Worm (Caenorhabditis elegans) whole organism, L1 larva: Measurements from ENCODE around the gene mob-4.

Experiments used
- C34B4.2 ChIP-seq: sonication (generic microtip); optimal IDR thresholded peaks from 2 replicates; lab custom pipeline; 2017; ENCODE audit warnings: mild to moderate bottlenecking, missing genetic modification characterization, missing compliant biosample characterization
- F16B12.6 ChIP-seq: fragments of 150-350 bp; optimal IDR thresholded peaks from 2 replicates; lab custom pipeline; 2014; ENCODE audit warnings: missing biosample characterization, missing genetic modification characterization
- Y116A8C.19 ChIP-seq: sonication (generic microtip); optimal IDR thresholded peaks from 2 replicates; lab custom pipeline; 2016; ENCODE audit warnings: missing compliant biosample characterization, missing genetic modification characterization, borderline replicate concordance
- aha-1 ChIP-seq: fragments of 150-350 bp; optimal IDR thresholded peaks from 2 replicates; lab custom pipeline; 2014; ENCODE audit warnings: missing biosample characterization, missing genetic modification characterization
- aly-2 ChIP-seq: fragments of 150-350 bp; optimal IDR thresholded peaks from 2 replicates; lab custom pipeline; 2014; ENCODE audit warnings: missing biosample characterization, missing genetic modification characterization
- ama-1 ChIP-seq: fragments of 150-350 bp; optimal IDR thresholded peaks from 2 replicates; lab custom pipeline; 2014
- ceh-8 ChIP-seq: fragments of 200-800 bp; sonication (Bioruptor generic); optimal IDR thresholded peaks from 2 replicates; lab custom pipeline; 2018; ENCODE audit warnings: mild to moderate bottlenecking, missing genetic modification characterization, moderate library complexity, missing compliant biosample characterization
- ceh-82 ChIP-seq, 3 experiments: fragments of 150-350 bp in 1 of 3; sonication (generic microtip) in 2 of 3; optimal IDR thresholded peaks; 2 replicates each; lab custom pipeline; 2014 to 2017; ENCODE audit warnings: missing biosample characterization in 3 of 3, missing genetic modification characterization in 3 of 3
- ceh-88 ChIP-seq: fragments of 200-800 bp; sonication (Bioruptor generic); IDR thresholded peaks from 2 replicates; pipeline ENCODE4 v1.3.6; 2022; ENCODE audit warnings: missing genetic modification characterization, missing compliant biosample characterization
- ceh-90 ChIP-seq: sonication (generic microtip); optimal IDR thresholded peaks from 2 replicates; lab custom pipeline; 2016; ENCODE audit warnings: missing genetic modification characterization, missing compliant biosample characterization
- ces-1 ChIP-seq: fragments of 150-350 bp; optimal IDR thresholded peaks from 2 replicates; lab custom pipeline; 2014; ENCODE audit warnings: missing biosample characterization, missing genetic modification reagents, missing genetic modification characterization
- dpl-1 ChIP-seq, 3 experiments: fragments of 150-350 bp in 2 of 3; sonication (generic microtip) in 1 of 3; optimal IDR thresholded peaks; 2 replicates each; lab custom pipeline; 2014 to 2017; ENCODE audit warnings: missing biosample characterization in 3 of 3, missing genetic modification characterization in 3 of 3, missing genetic modification reagents in 3 of 3
- dsc-1 ChIP-seq: sonication (generic microtip); optimal IDR thresholded peaks from 2 replicates; lab custom pipeline; 2016; ENCODE audit warnings: mild to moderate bottlenecking, missing genetic modification characterization, missing compliant biosample characterization
- egl-27 ChIP-seq, 2 experiments: fragments of 150-350 bp in 1 of 2; sonication (generic microtip); optimal IDR thresholded peaks; 3 replicates each; lab custom pipeline; 2017 to 2018; ENCODE audit warnings: missing biosample characterization in 2 of 2, missing genetic modification characterization in 2 of 2, missing genetic modification reagents in 2 of 2
- elt-2 ChIP-seq: sonication (generic microtip); optimal IDR thresholded peaks from 2 replicates; lab custom pipeline; 2016; ENCODE audit warnings: missing genetic modification characterization, mild to moderate bottlenecking, inconsistent platforms, missing compliant biosample characterization, missing genetic modification reagents
- elt-3 ChIP-seq, 6 experiments: fragments of 150-350 bp in 1 of 6; sonication (generic microtip); optimal IDR thresholded peaks; 2 replicates each; lab custom pipeline; 2017 to 2018; ENCODE audit warnings: missing biosample characterization in 6 of 6, missing genetic modification characterization in 6 of 6, inconsistent platforms in 1 of 6
- ets-5 ChIP-seq: fragments of 200-800 bp; sonication (Bioruptor generic); IDR thresholded peaks from 2 replicates; pipeline ENCODE4 v1.3.6; 2022; ENCODE audit warnings: missing genetic modification characterization, missing compliant biosample characterization
- fkh-10 ChIP-seq: sonication (generic microtip); optimal IDR thresholded peaks from 2 replicates; lab custom pipeline; 2017; ENCODE audit warnings: missing biosample characterization, missing genetic modification reagents, missing genetic modification characterization
- fkh-4 ChIP-seq: sonication (generic microtip); optimal IDR thresholded peaks from 2 replicates; lab custom pipeline; 2016; ENCODE audit warnings: missing compliant biosample characterization, missing genetic modification characterization, borderline replicate concordance
- fkh-8 ChIP-seq: sonication (generic microtip); optimal IDR thresholded peaks from 2 replicates; lab custom pipeline; 2016; ENCODE audit warnings: mild to moderate bottlenecking, missing genetic modification characterization, missing compliant biosample characterization
- fos-1 ChIP-seq: fragments of 150-350 bp; optimal IDR thresholded peaks from 2 replicates; lab custom pipeline; 2014; ENCODE audit warnings: missing biosample characterization, missing genetic modification characterization
- grh-1 ChIP-seq: fragments of 200-800 bp; sonication (Bioruptor generic); IDR thresholded peaks from 2 replicates; pipeline ENCODE4 v1.3.6; 2022; ENCODE audit warnings: missing genetic modification reagents, missing genetic modification characterization, missing compliant biosample characterization
- irx-1 ChIP-seq: sonication (generic microtip); optimal IDR thresholded peaks from 2 replicates; lab custom pipeline; 2016; ENCODE audit warnings: missing genetic modification characterization, missing compliant biosample characterization
- jun-1 ChIP-seq: fragments of 150-350 bp; optimal IDR thresholded peaks from 2 replicates; lab custom pipeline; 2014; ENCODE audit warnings: missing biosample characterization, missing genetic modification reagents, missing genetic modification characterization
- lin-13 ChIP-seq: fragments of 150-350 bp; optimal IDR thresholded peaks from 2 replicates; lab custom pipeline; 2014; ENCODE audit warnings: missing biosample characterization, missing genetic modification reagents, missing genetic modification characterization
- lin-14 ChIP-seq: fragments of 200-800 bp; sonication (Bioruptor generic); optimal IDR thresholded peaks from 2 replicates; lab custom pipeline; 2018; ENCODE audit warnings: mild to moderate bottlenecking, missing genetic modification characterization, moderate library complexity, missing compliant biosample characterization
- lin-35 ChIP-seq, 2 experiments: fragments of 150-350 bp; optimal IDR thresholded peaks; 2 replicates each; lab custom pipeline; 2014; ENCODE audit warnings: missing biosample characterization in 2 of 2, missing genetic modification characterization in 2 of 2, missing genetic modification reagents in 2 of 2
- lin-39 ChIP-seq: fragments of 150-350 bp; optimal IDR thresholded peaks from 2 replicates; lab custom pipeline; 2014; ENCODE audit warnings: missing biosample characterization, missing genetic modification reagents, missing genetic modification characterization
- lir-3 ChIP-seq: sonication (generic microtip); optimal IDR thresholded peaks from 2 replicates; lab custom pipeline; 2016; ENCODE audit warnings: mild to moderate bottlenecking, missing genetic modification characterization, moderate library complexity, missing compliant biosample characterization; ENCODE audit not compliant: poor library complexity
- lsy-2 ChIP-seq, 2 experiments: fragments of 150-350 bp; optimal IDR thresholded peaks; 2 replicates each; lab custom pipeline; 2014; ENCODE audit warnings: missing biosample characterization in 2 of 2, missing genetic modification characterization in 2 of 2
- mep-1 ChIP-seq: fragments of 150-350 bp; optimal IDR thresholded peaks from 2 replicates; lab custom pipeline; 2014; ENCODE audit warnings: missing biosample characterization, missing genetic modification characterization
- nhr-11 ChIP-seq: fragments of 150-350 bp; optimal IDR thresholded peaks from 2 replicates; lab custom pipeline; 2014; ENCODE audit warnings: missing biosample characterization, missing genetic modification characterization
- nhr-12 ChIP-seq: sonication (generic microtip); optimal IDR thresholded peaks from 2 replicates; lab custom pipeline; 2017; ENCODE audit warnings: missing biosample characterization, missing genetic modification characterization
- nhr-19 ChIP-seq: fragments of 200-800 bp; sonication (Bioruptor generic); conservative IDR thresholded peaks from 2 replicates; pipeline ENCODE4 v1.3.6; 2022; ENCODE audit warnings: missing genetic modification characterization, missing compliant biosample characterization
- nhr-20 ChIP-seq: sonication (generic microtip); optimal IDR thresholded peaks from 2 replicates; lab custom pipeline; 2016; ENCODE audit warnings: mild to moderate bottlenecking, missing genetic modification characterization, missing compliant biosample characterization
- nhr-237 ChIP-seq: fragments of 150-350 bp; optimal IDR thresholded peaks from 2 replicates; lab custom pipeline; 2014; ENCODE audit warnings: missing biosample characterization, missing genetic modification characterization
- nhr-28 ChIP-seq: fragments of 150-350 bp; optimal IDR thresholded peaks from 2 replicates; lab custom pipeline; 2014; ENCODE audit warnings: missing biosample characterization, missing genetic modification characterization
- nhr-47 ChIP-seq: sonication (generic microtip); optimal IDR thresholded peaks from 2 replicates; lab custom pipeline; 2016; ENCODE audit warnings: mild to moderate bottlenecking, missing genetic modification characterization, moderate library complexity, missing compliant biosample characterization
- nhr-71 ChIP-seq: sonication (generic microtip); optimal IDR thresholded peaks from 2 replicates; lab custom pipeline; 2016; ENCODE audit warnings: mild to moderate bottlenecking, missing genetic modification characterization, moderate library complexity, missing compliant biosample characterization
- nhr-76 ChIP-seq: sonication (generic microtip); optimal IDR thresholded peaks from 2 replicates; lab custom pipeline; 2017; ENCODE audit warnings: missing biosample characterization, missing genetic modification characterization
- nhr-77 ChIP-seq: fragments of 150-350 bp; optimal IDR thresholded peaks from 2 replicates; lab custom pipeline; 2014; ENCODE audit warnings: missing biosample characterization, missing genetic modification characterization
- nhr-84 ChIP-seq: sonication (generic microtip); optimal IDR thresholded peaks from 2 replicates; lab custom pipeline; 2017; ENCODE audit warnings: missing biosample characterization, missing genetic modification characterization
- nhr-85 ChIP-seq: sonication (generic microtip); peaks from one replicate; lab custom pipeline; 2016; ENCODE audit warnings: missing genetic modification characterization, inconsistent platforms, missing compliant biosample characterization
- rnt-1 ChIP-seq: sonication (generic microtip); optimal IDR thresholded peaks from 2 replicates; lab custom pipeline; 2016; ENCODE audit warnings: mild to moderate bottlenecking, missing genetic modification characterization, moderate library complexity, missing compliant biosample characterization
- skn-1 ChIP-seq: fragments of 150-350 bp; optimal IDR thresholded peaks from 2 replicates; lab custom pipeline; 2014; ENCODE audit warnings: missing biosample characterization, missing genetic modification characterization
- snu-23 ChIP-seq: sonication (generic microtip); optimal IDR thresholded peaks from 2 replicates; lab custom pipeline; 2016; ENCODE audit warnings: missing genetic modification characterization, missing compliant biosample characterization
- sox-4 ChIP-seq: sonication (generic microtip); optimal IDR thresholded peaks from 2 replicates; lab custom pipeline; 2016; ENCODE audit warnings: missing genetic modification characterization, missing compliant biosample characterization
- tbx-2 ChIP-seq: sonication (generic microtip); optimal IDR thresholded peaks from 2 replicates; lab custom pipeline; 2016; ENCODE audit warnings: missing genetic modification characterization, missing compliant biosample characterization
- tlp-1 ChIP-seq: fragments of 150-350 bp; optimal IDR thresholded peaks from 2 replicates; lab custom pipeline; 2014; ENCODE audit warnings: missing biosample characterization, missing genetic modification characterization
- unc-30 ChIP-seq: sonication (generic microtip); optimal IDR thresholded peaks from 2 replicates; lab custom pipeline; 2017; ENCODE audit warnings: missing biosample characterization, missing genetic modification characterization
- vab-15 ChIP-seq: sonication (generic microtip); optimal IDR thresholded peaks from 2 replicates; lab custom pipeline; 2017; ENCODE audit warnings: missing genotype, mild to moderate bottlenecking, missing genetic modification characterization, missing compliant biosample characterization
- zag-1 ChIP-seq: fragments of 150-350 bp; optimal IDR thresholded peaks from 2 replicates; lab custom pipeline; 2014; ENCODE audit warnings: missing biosample characterization, missing genetic modification characterization
- zip-4 ChIP-seq: fragments of 200-800 bp; sonication (Bioruptor generic); optimal IDR thresholded peaks from 2 replicates; lab custom pipeline; 2018; ENCODE audit warnings: mild to moderate bottlenecking, missing genetic modification characterization, moderate library complexity, missing compliant biosample characterization
- ztf-11 ChIP-seq, 2 experiments: sonication (generic microtip); optimal IDR thresholded peaks; 2 replicates each; lab custom pipeline; 2016 to 2017; ENCODE audit warnings: missing genetic modification characterization in 2 of 2, missing biosample characterization in 1 of 2, missing compliant biosample characterization in 1 of 2
- ztf-4 ChIP-seq: fragments of 150-350 bp; optimal IDR thresholded peaks from 2 replicates; lab custom pipeline; 2014; ENCODE audit warnings: missing biosample characterization, missing genetic modification characterization

The mob-4 gene

ce11 chrIII:8229480-8229879 is 4.6 kb downstream of the mob-4 start:
- TF ChIP-seq fkh-10 (GFP tag; lab: Kevin White, UChicago) = no peak
- no peak for TF ChIP-seq nhr-237
- TF ChIP-seq jun-1 (tag; lab: Kevin White, UChicago) = no peak
- no peak for TF ChIP-seq nhr-76
- no peak for TF ChIP-seq lsy-2 (tag; optimal IDR thresholded peaks at IDR 0.05; lab: Kevin White, UChicago)
- peak; percentile 1 for TF ChIP-seq sox-4 (tag; lab: Kevin White, UChicago)
- no peak for TF ChIP-seq lin-13 (GFP tag; lab: Kevin White, UChicago)
- TF ChIP-seq ztf-4 (tag; lab: Kevin White, UChicago) = peak; percentile 45
- TF ChIP-seq ces-1 (GFP tag; lab: Kevin White, UChicago) = no peak
- no peak for TF ChIP-seq snu-23 (GFP tag; lab: Kevin White, UChicago)
- no peak for TF ChIP-seq fkh-4 (tag; lab: Kevin White, UChicago)
- no peak for TF ChIP-seq elt-2
- TF ChIP-seq ceh-90 = no peak
- no peak for TF ChIP-seq dpl-1 (GFP tag; optimal IDR thresholded peaks at IDR 0.05; lab: Kevin White, UChicago)
- peak; percentile 63 for TF ChIP-seq lin-14 (GFP tag; lab: Kevin White, UChicago)
- TF ChIP-seq ceh-88 (GFP tag; lab: Robert Waterston, UW) = no peak
- no peak for TF ChIP-seq aha-1 (tag; lab: Kevin White, UChicago)
- no peak for TF ChIP-seq irx-1 (tag; lab: Kevin White, UChicago)
- TF ChIP-seq mep-1 (tag; lab: Kevin White, UChicago) = no peak
- no peak for TF ChIP-seq grh-1
- no peak for TF ChIP-seq nhr-12 (tag; lab: Kevin White, UChicago)
- no peak for TF ChIP-seq nhr-77 (tag; lab: Kevin White, UChicago)
- no peak for TF ChIP-seq egl-27 (tag; optimal IDR thresholded peaks at IDR 0.05; lab: Kevin White, UChicago)
- no peak for TF ChIP-seq Y116A8C.19 (tag; lab: Kevin White, UChicago)
- no peak for TF ChIP-seq C34B4.2 (tag; lab: Kevin White, UChicago)
- no peak for TF ChIP-seq rnt-1
- TF ChIP-seq zip-4 = no peak
- no peak for TF ChIP-seq nhr-84
- TF ChIP-seq ztf-11 (tag; optimal IDR thresholded peaks at IDR 0.05; lab: Kevin White, UChicago) = no peak
- TF ChIP-seq nhr-71 (tag; lab: Kevin White, UChicago) = peak; percentile 73
- TF ChIP-seq ets-5 (GFP tag; lab: Robert Waterston, UW) = no peak
- TF ChIP-seq fos-1 (tag; lab: Kevin White, UChicago) = no peak
- TF ChIP-seq tlp-1 (tag; lab: Kevin White, UChicago) = no peak
- TF ChIP-seq nhr-85 (tag; lab: Kevin White, UChicago) = no peak
- no peak for TF ChIP-seq lin-39 (tag; lab: Kevin White, UChicago)
- no peak for TF ChIP-seq vab-15 (tag; lab: Kevin White, UChicago)
- TF ChIP-seq ama-1 = no peak
- TF ChIP-seq skn-1 = no peak
- TF ChIP-seq tbx-2 (tag; lab: Kevin White, UChicago) = no peak
- peak; percentile 70 for TF ChIP-seq nhr-47 (tag; lab: Kevin White, UChicago)
- TF ChIP-seq dsc-1 = peak; percentile 92
- TF ChIP-seq aly-2 = no peak
- TF ChIP-seq elt-3 (tag; optimal IDR thresholded peaks at IDR 0.05; lab: Kevin White, UChicago) = no peak
- no peak for TF ChIP-seq nhr-28 (tag; lab: Kevin White, UChicago)
- no peak for TF ChIP-seq ceh-82 (tag; optimal IDR thresholded peaks at IDR 0.05; lab: Kevin White, UChicago)
- TF ChIP-seq nhr-20 (tag; lab: Kevin White, UChicago) = no peak
- TF ChIP-seq nhr-19 (GFP tag; lab: Robert Waterston, UW) = no peak
- TF ChIP-seq F16B12.6 = no peak
- TF ChIP-seq lir-3 (tag; lab: Kevin White, UChicago) = no peak
- TF ChIP-seq ceh-8 (GFP tag; lab: Kevin White, UChicago) = no peak
- TF ChIP-seq zag-1 (tag; lab: Kevin White, UChicago) = no peak
- no peak for TF ChIP-seq unc-30 (tag; lab: Kevin White, UChicago)
- TF ChIP-seq nhr-11 = peak; percentile 45
- TF ChIP-seq fkh-8 (tag; lab: Kevin White, UChicago) = peak; percentile 71
- TF ChIP-seq lin-35 (GFP tag; optimal IDR thresholded peaks at IDR 0.05; lab: Kevin White, UChicago) = no peak
